Fruit fly (Drosophila melanogaster): ENCODE data around the gene CG10333.

- TF ChIP-seq CG8478 (optimal IDR thresholded peaks at IDR 0.05): no peak
- no peak for TF ChIP-seq CTCF (optimal IDR thresholded peaks at IDR 0.05)
Observed at dm6 chr2L:18561522-18562119, 45.0 kb upstream of the CG10333 start.

Data from S2 (cell line).